Worm (Caenorhabditis elegans) whole organism, L4 larva: ENCODE data around the gene his-60.
A peak's percentile ranks its signal among the peaks of the same experiment; 100 is the strongest.

Experiments
- D1046.2 ChIP-seq: fragments of 200-800 bp; sonication (Bioruptor generic); IDR thresholded peaks from 2 replicates; pipeline ENCODE4 v1.3.6; 2022; ENCODE audit warnings: missing genetic modification characterization, missing compliant biosample characterization
- F10B5.3 ChIP-seq: sonication (generic microtip); optimal IDR thresholded peaks from 2 replicates; lab custom pipeline; 2016; ENCODE audit warnings: mild to moderate bottlenecking, missing genetic modification characterization, missing compliant biosample characterization
- F26F4.8 ChIP-seq: fragments of 200-800 bp; sonication (Bioruptor generic); conservative IDR thresholded peaks from 2 replicates; pipeline ENCODE4 v1.3.6; 2022; ENCODE audit warnings: missing genetic modification characterization, missing compliant biosample characterization
- F37D6.2 ChIP-seq: sonication (generic microtip); optimal IDR thresholded peaks from 2 replicates; lab custom pipeline; 2016; ENCODE audit warnings: mild to moderate bottlenecking, missing genetic modification characterization, missing compliant biosample characterization
- F44E2.7 ChIP-seq: fragments of 200-800 bp; sonication (Bioruptor generic); IDR thresholded peaks from 2 replicates; pipeline ENCODE4 v2.1.2; 2022; ENCODE audit warnings: missing genetic modification characterization, missing compliant biosample characterization
- R02D3.7 ChIP-seq: fragments of 150-350 bp; sonication (generic microtip); optimal IDR thresholded peaks from 3 replicates; lab custom pipeline; 2014; ENCODE audit warnings: missing biosample characterization, missing genetic modification characterization
- T20F7.1 ChIP-seq: fragments of 200-800 bp; sonication (Bioruptor generic); optimal IDR thresholded peaks from 2 replicates; lab custom pipeline; 2018; ENCODE audit warnings: mild to moderate bottlenecking, missing genetic modification characterization, missing compliant biosample characterization
- T26A8.4 ChIP-seq: fragments of 200-800 bp; sonication (Bioruptor generic); IDR thresholded peaks from 2 replicates; pipeline ENCODE4 v1.3.6; 2022; ENCODE audit warnings: missing genetic modification characterization, missing compliant biosample characterization
- Y5F2A.4 ChIP-seq: fragments of 200-800 bp; sonication (Bioruptor generic); optimal IDR thresholded peaks from 2 replicates; lab custom pipeline; 2018; ENCODE audit warnings: mild to moderate bottlenecking, missing genetic modification characterization, missing compliant biosample characterization
- ZK546.5 ChIP-seq, 2 experiments: sonication (generic microtip); optimal IDR thresholded peaks; 2 replicates each; lab custom pipeline; 2017; ENCODE audit warnings: missing biosample characterization in 2 of 2, missing genetic modification characterization in 2 of 2
- ceh-28 ChIP-seq: fragments of 150-350 bp; optimal IDR thresholded peaks from 2 replicates; lab custom pipeline; 2014; ENCODE audit warnings: missing biosample characterization, missing genetic modification reagents, missing genetic modification characterization
- ceh-44 ChIP-seq: fragments of 200-800 bp; sonication (Bioruptor generic); IDR thresholded peaks from 2 replicates; pipeline ENCODE4 v1.3.6; 2022; ENCODE audit warnings: missing genetic modification reagents, missing genetic modification characterization, missing compliant biosample characterization
- ctbp-1 ChIP-seq: fragments of 200-800 bp; sonication (Bioruptor generic); IDR thresholded peaks from 2 replicates; pipeline ENCODE4 v1.3.6; 2022; ENCODE audit warnings: missing genetic modification reagents, missing genetic modification characterization, missing compliant biosample characterization
- daf-12 ChIP-seq: fragments of 150-350 bp; optimal IDR thresholded peaks from 2 replicates; lab custom pipeline; 2014; ENCODE audit warnings: missing biosample characterization, missing genetic modification reagents, missing genetic modification characterization
- daf-16 ChIP-seq, 3 experiments: sonication (generic microtip); optimal IDR thresholded peaks; 2 replicates each; lab custom pipeline; 2016 to 2017; ENCODE audit warnings: missing genetic modification characterization in 3 of 3, missing genetic modification reagents in 3 of 3, mild to moderate bottlenecking in 2 of 3, missing compliant biosample characterization in 2 of 3, missing biosample characterization in 1 of 3, moderate library complexity in 1 of 3
- daf-8 ChIP-seq: fragments of 200-800 bp; sonication (Bioruptor generic); IDR thresholded peaks from 2 replicates; pipeline ENCODE4 v1.3.6; 2022; ENCODE audit warnings: missing genetic modification characterization, missing compliant biosample characterization
- dmd-9 ChIP-seq: fragments of 200-800 bp; sonication (Bioruptor generic); IDR thresholded peaks from 2 replicates; pipeline ENCODE4 v1.3.6; 2022; ENCODE audit warnings: missing genetic modification reagents, missing genetic modification characterization, missing compliant biosample characterization
- dpl-1 ChIP-seq: fragments of 150-350 bp; optimal IDR thresholded peaks from 2 replicates; lab custom pipeline; 2014; ENCODE audit warnings: missing biosample characterization, missing genetic modification reagents, missing genetic modification characterization
- dve-1 ChIP-seq: sonication (generic microtip); optimal IDR thresholded peaks from 2 replicates; lab custom pipeline; 2017; ENCODE audit warnings: antibody characterized with exemption, mild to moderate bottlenecking, missing genetic modification characterization, missing compliant biosample characterization; ENCODE audit not compliant: insufficient read depth
- egl-27 ChIP-seq: sonication (generic microtip); optimal IDR thresholded peaks from 3 replicates; lab custom pipeline; 2017; ENCODE audit warnings: missing biosample characterization, missing genetic modification reagents, missing genetic modification characterization
- fkh-10 ChIP-seq: fragments of 150-350 bp; optimal IDR thresholded peaks from 2 replicates; lab custom pipeline; 2014; ENCODE audit warnings: missing biosample characterization, missing genetic modification reagents, missing genetic modification characterization
- fos-1 ChIP-seq: fragments of 150-350 bp; optimal IDR thresholded peaks from 2 replicates; lab custom pipeline; 2014; ENCODE audit warnings: missing biosample characterization, missing genetic modification characterization
- hif-1 ChIP-seq, 2 experiments: sonication (generic microtip); optimal IDR thresholded peaks; 2 replicates each; lab custom pipeline; 2016 to 2017; ENCODE audit warnings: missing compliant biosample characterization in 2 of 2, missing genetic modification characterization in 2 of 2, missing genetic modification reagents in 2 of 2, missing genotype in 2 of 2, mild to moderate bottlenecking in 1 of 2
- hlh-30 ChIP-seq: sonication (generic microtip); optimal IDR thresholded peaks from 2 replicates; lab custom pipeline; 2017; ENCODE audit warnings: antibody characterized with exemption, mild to moderate bottlenecking, missing genetic modification characterization, missing compliant biosample characterization; ENCODE audit not compliant: insufficient read depth
- lim-7 ChIP-seq: fragments of 200-800 bp; sonication (Bioruptor generic); IDR thresholded peaks from 2 replicates; pipeline ENCODE4 v1.3.6; 2022; ENCODE audit warnings: missing genetic modification characterization, missing compliant biosample characterization
- lin-1 ChIP-seq: fragments of 200-800 bp; sonication (Bioruptor generic); IDR thresholded peaks from 2 replicates; pipeline ENCODE4 v1.3.6; 2022; ENCODE audit warnings: missing genetic modification reagents, missing genetic modification characterization, missing compliant biosample characterization
- lin-13 ChIP-seq: fragments of 150-350 bp; optimal IDR thresholded peaks from 2 replicates; lab custom pipeline; 2014; ENCODE audit warnings: missing biosample characterization, missing genetic modification reagents, missing genetic modification characterization
- lin-38 ChIP-seq: fragments of 200-800 bp; sonication (Bioruptor generic); IDR thresholded peaks from 2 replicates; pipeline ENCODE4 v1.3.6; 2022; ENCODE audit warnings: missing genetic modification reagents, missing genetic modification characterization, missing compliant biosample characterization
- lsy-2 ChIP-seq, 2 experiments: fragments of 150-350 bp in 1 of 2; sonication (generic microtip) in 1 of 2; optimal IDR thresholded peaks; 2 replicates each; lab custom pipeline; 2014 to 2017; ENCODE audit warnings: missing biosample characterization in 2 of 2, missing genetic modification characterization in 2 of 2
- madf-5 ChIP-seq, 2 experiments: fragments of 200-800 bp; sonication (Bioruptor generic); IDR thresholded peaks; 2 replicates each; pipeline ENCODE4 v1.3.6; 2022; ENCODE audit warnings: missing compliant biosample characterization in 2 of 2, missing genetic modification characterization in 2 of 2
- mdt-29 ChIP-seq: fragments of 200-800 bp; sonication (Bioruptor generic); IDR thresholded peaks from 2 replicates; pipeline ENCODE4 v1.3.6; 2022; ENCODE audit warnings: missing genetic modification reagents, missing genetic modification characterization, missing compliant biosample characterization
- mes-2 ChIP-seq: sonication (generic microtip); optimal IDR thresholded peaks from 2 replicates; lab custom pipeline; 2016; ENCODE audit warnings: missing genotype, mild to moderate bottlenecking, missing genetic modification characterization, missing compliant biosample characterization; ENCODE audit not compliant: poor library complexity, severe bottlenecking
- mxl-2 ChIP-seq: fragments of 200-800 bp; sonication (Bioruptor generic); conservative IDR thresholded peaks from 2 replicates; pipeline ENCODE4 v1.3.6; 2022; ENCODE audit warnings: missing genetic modification reagents, missing genetic modification characterization, missing compliant biosample characterization
- mxl-3 ChIP-seq: fragments of 200-800 bp; sonication (Bioruptor generic); optimal IDR thresholded peaks from 2 replicates; lab custom pipeline; 2018; ENCODE audit warnings: mild to moderate bottlenecking, missing genetic modification characterization, missing compliant biosample characterization
- nhr-25 ChIP-seq: sonication (generic microtip); optimal IDR thresholded peaks from 2 replicates; lab custom pipeline; 2017; ENCODE audit warnings: missing genetic modification characterization, mild to moderate bottlenecking, missing compliant biosample characterization, antibody characterized with exemption, moderate library complexity, borderline replicate concordance; ENCODE audit not compliant: insufficient read depth
- pha-4 ChIP-seq, 2 experiments: fragments of 150-350 bp in 1 of 2; fragments of 200-800 bp in 1 of 2; sonication (Bioruptor generic) in 1 of 2; IDR thresholded peaks in 1 of 2; optimal IDR thresholded peaks in 1 of 2; 2 replicates each; pipeline versions ENCODE4 v1.3.6 to Lab custom; 2014 to 2022; ENCODE audit warnings: missing genetic modification characterization in 2 of 2, missing genetic modification reagents in 2 of 2, missing biosample characterization in 1 of 2, missing compliant biosample characterization in 1 of 2
- rbr-2 ChIP-seq: sonication (generic microtip); optimal IDR thresholded peaks from 2 replicates; lab custom pipeline; 2016; ENCODE audit warnings: missing genotype, missing genetic modification characterization, missing compliant biosample characterization
- saeg-2 ChIP-seq: fragments of 200-800 bp; sonication (Bioruptor generic); IDR thresholded peaks from 2 replicates; pipeline ENCODE4 v1.3.6; 2022; ENCODE audit warnings: missing genetic modification reagents, missing genetic modification characterization, missing compliant biosample characterization
- skn-1 ChIP-seq: fragments of 150-350 bp; optimal IDR thresholded peaks from 2 replicates; lab custom pipeline; 2014; ENCODE audit warnings: missing biosample characterization, missing genetic modification characterization
- snpc-1.2 ChIP-seq: fragments of 200-800 bp; sonication (Bioruptor generic); IDR thresholded peaks from 2 replicates; pipeline ENCODE4 v1.3.6; 2022; ENCODE audit warnings: missing genetic modification reagents, missing genetic modification characterization, missing compliant biosample characterization
- snpc-4 ChIP-seq: fragments of 150-350 bp; optimal IDR thresholded peaks from 2 replicates; lab custom pipeline; 2014; ENCODE audit warnings: missing biosample characterization, missing genetic modification characterization
- spr-3 ChIP-seq: fragments of 200-800 bp; sonication (Bioruptor generic); optimal IDR thresholded peaks from 2 replicates; lab custom pipeline; 2018; ENCODE audit warnings: mild to moderate bottlenecking, missing genetic modification characterization, missing compliant biosample characterization
- tag-97 ChIP-seq: fragments of 200-800 bp; sonication (Bioruptor generic); IDR thresholded peaks from 2 replicates; pipeline ENCODE4 v1.3.6; 2022; ENCODE audit warnings: missing genetic modification characterization, missing compliant biosample characterization
- unc-130 ChIP-seq: sonication (generic microtip); optimal IDR thresholded peaks from 2 replicates; lab custom pipeline; 2016; ENCODE audit warnings: missing genetic modification reagents, missing genetic modification characterization, missing compliant biosample characterization
- unc-39 ChIP-seq: sonication (generic microtip); optimal IDR thresholded peaks from 2 replicates; lab custom pipeline; 2017; ENCODE audit warnings: missing biosample characterization, missing genetic modification characterization
- vab-7 ChIP-seq: fragments of 200-800 bp; sonication (Bioruptor generic); IDR thresholded peaks from 2 replicates; pipeline ENCODE4 v1.3.6; 2022; ENCODE audit warnings: missing genetic modification reagents, missing genetic modification characterization, missing compliant biosample characterization
- zfp-2 ChIP-seq: sonication (generic microtip); optimal IDR thresholded peaks from 2 replicates; lab custom pipeline; 2016; ENCODE audit warnings: mild to moderate bottlenecking, missing genetic modification characterization, missing compliant biosample characterization
- zip-2 ChIP-seq: fragments of 150-350 bp; optimal IDR thresholded peaks from 2 replicates; lab custom pipeline; 2014; ENCODE audit warnings: missing biosample characterization, missing genetic modification characterization
- ztf-7 ChIP-seq: fragments of 150-350 bp; optimal IDR thresholded peaks from 2 replicates; lab custom pipeline; 2014; ENCODE audit warnings: missing biosample characterization, missing genetic modification characterization

Gene his-60

ce11 chrIV:7512617-7513233 lies 24.9 kb upstream of the his-60 start, which contains the start of the genes plc-4 and R05G6.4 (continued):
- TF ChIP-seq Y5F2A.4: no peak
- TF ChIP-seq ctbp-1 (GFP tag; lab: Robert Waterston, UW): no peak
- TF ChIP-seq ceh-44 (GFP tag; lab: Robert Waterston, UW): no peak
- peak; percentile 96 for TF ChIP-seq T20F7.1
- TF ChIP-seq hlh-30: no peak
- TF ChIP-seq snpc-1.2 (GFP tag; lab: Robert Waterston, UW): no peak
- TF ChIP-seq unc-39 (tag; lab: Kevin White, UChicago): no peak
- no peak for TF ChIP-seq nhr-25
- 0 out of 2 replicates have a peak, but pooled peaks have one; percentile 11 for TF ChIP-seq lin-38 (GFP tag; lab: Robert Waterston, UW)
- no peak for TF ChIP-seq F26F4.8 (GFP tag; lab: Robert Waterston, UW)
- TF ChIP-seq dpl-1 (GFP tag; lab: Kevin White, UChicago): peak; percentile 46
- no peak for TF ChIP-seq ZK546.5 (tag; optimal IDR thresholded peaks at IDR 0.05; lab: Kevin White, UChicago)
- TF ChIP-seq skn-1 (tag; lab: Kevin White, UChicago): no peak
- TF ChIP-seq ceh-28 (tag; lab: Kevin White, UChicago): no peak
- no peak for TF ChIP-seq F44E2.7 (GFP tag; lab: Robert Waterston, UW)
- no peak for TF ChIP-seq lin-1
- TF ChIP-seq zip-2 (tag; lab: Kevin White, UChicago): no peak
- TF ChIP-seq dmd-9 (GFP tag; lab: Robert Waterston, UW): no peak
- TF ChIP-seq fos-1 (tag; lab: Kevin White, UChicago): no peak
- TF ChIP-seq D1046.2 (GFP tag; lab: Robert Waterston, UW): no peak
- no peak for TF ChIP-seq snpc-4
- TF ChIP-seq mes-2: peak; percentile 5
- TF ChIP-seq fkh-10: no peak
- TF ChIP-seq vab-7: no peak
- TF ChIP-seq hif-1 (tag; optimal IDR thresholded peaks at IDR 0.05; lab: Kevin White, UChicago): no peak
- TF ChIP-seq madf-5 (GFP tag; IDR thresholded peaks at IDR 0.05; lab: Robert Waterston, UW): no peak
- TF ChIP-seq pha-4 (GFP tag; IDR thresholded peaks at IDR 0.05; lab: Robert Waterston, UW): no peak
- TF ChIP-seq pha-4 (tag; optimal IDR thresholded peaks at IDR 0.05; lab: Kevin White, UChicago): peak; percentile 7
- TF ChIP-seq lsy-2 (tag; optimal IDR thresholded peaks at IDR 0.05; lab: Kevin White, UChicago): peak in 1 of 2 experiments; percentile 54
- TF ChIP-seq lim-7 (GFP tag; lab: Robert Waterston, UW): no peak
- no peak for TF ChIP-seq daf-8 (GFP tag; lab: Robert Waterston, UW)
- no peak for TF ChIP-seq T26A8.4
- no peak for TF ChIP-seq daf-16 (GFP tag; optimal IDR thresholded peaks at IDR 0.05; lab: Kevin White, UChicago)
- TF ChIP-seq daf-16 (tag; optimal IDR thresholded peaks at IDR 0.05; lab: Kevin White, UChicago): peak; percentile 32
- no peak for TF ChIP-seq lin-13 (GFP tag; lab: Kevin White, UChicago)
- TF ChIP-seq dve-1: peak; percentile 41
- TF ChIP-seq mxl-3: no peak
- peak; percentile 66 for TF ChIP-seq R02D3.7
- TF ChIP-seq mxl-2 (GFP tag; lab: Robert Waterston, UW): no peak
- no peak for TF ChIP-seq spr-3 (GFP tag; lab: Kevin White, UChicago)
- TF ChIP-seq saeg-2 (GFP tag; lab: Robert Waterston, UW): no peak
- no peak for TF ChIP-seq egl-27 (tag; lab: Kevin White, UChicago)
- TF ChIP-seq mdt-29 (GFP tag; lab: Robert Waterston, UW): no peak
- TF ChIP-seq zfp-2: no peak
- TF ChIP-seq daf-12 (tag; lab: Kevin White, UChicago): no peak
- no peak for TF ChIP-seq unc-130 (GFP tag; lab: Kevin White, UChicago)
- TF ChIP-seq rbr-2 (tag; lab: Kevin White, UChicago): peak; percentile 30
- no peak for TF ChIP-seq ztf-7 (tag; lab: Kevin White, UChicago)
- no peak for TF ChIP-seq F10B5.3 (tag; lab: Kevin White, UChicago)
- no peak for TF ChIP-seq F37D6.2 (tag; lab: Kevin White, UChicago)
- no peak for TF ChIP-seq tag-97 (GFP tag; lab: Robert Waterston, UW)
